Fruit fly (Drosophila melanogaster) whole organism: ENCODE measurements around the gene IntS9.

Experiments used
- pan ChIP-seq: fragments of >200 bp; optimal IDR thresholded peaks from 2 replicates; lab custom pipeline; 2017
- psq ChIP-seq: fragments of >200 bp; optimal IDR thresholded peaks from 2 replicates; lab custom pipeline; 2017

- TF ChIP-seq pan (lab: Kevin White, UChicago) (no peak), psq (lab: Kevin White, UChicago) (no peak)
These were observed 44.4 kb downstream of the IntS9 start for dm6 chr3L:16060806-16061600.
